Fruit fly (Drosophila melanogaster): ENCODE measurements around the gene SCCRO4.

- TF ChIP-seq kay (GFP tag; ENCODE audit: borderline replicate concordance) = peak; percentile 83
- TF ChIP-seq CG33017 (tag; optimal IDR thresholded peaks at IDR 0.05) = peak; percentile 68
- peak; percentile 9 for TF ChIP-seq CG12768 (GFP tag; optimal IDR thresholded peaks at IDR 0.05)
- TF ChIP-seq ovo (GFP tag; optimal IDR thresholded peaks at IDR 0.05) = no peak
Observed at dm6 chr3L:20353726-20354332, 54.6 kb downstream of the SCCRO4 start.

Data from whole organism, adult.